Fruit fly (Drosophila melanogaster) whole organism, embryonic: ENCODE results near the gene CG7135.

Experiments
- Antp ChIP-seq: fragments of 200-800 bp; sonication (Bioruptor generic); optimal IDR thresholded peaks from 3 replicates; lab custom pipeline; 2016; ENCODE audit warnings: missing biosample characterization, missing genetic modification characterization
- CG10565 ChIP-seq: fragments of 200-800 bp; sonication (Bioruptor generic); optimal IDR thresholded peaks from 3 replicates; lab custom pipeline; 2016; ENCODE audit warnings: missing biosample characterization, mild to moderate bottlenecking, missing genetic modification characterization
- CG10979 ChIP-seq: fragments of 200-800 bp; sonication (Bioruptor generic); optimal IDR thresholded peaks from 2 replicates; lab custom pipeline; 2018; ENCODE audit warnings: missing biosample characterization, mild to moderate bottlenecking, missing genetic modification characterization, moderate library complexity
- CG11560 ChIP-seq: fragments of 200-800 bp; sonication (Bioruptor generic); IDR thresholded peaks from 3 replicates; pipeline ENCODE4 v1.3.6; 2022; ENCODE audit warnings: missing biosample characterization, missing genetic modification characterization
- CG13775 ChIP-seq: fragments of 200-800 bp; sonication (Bioruptor generic); optimal IDR thresholded peaks from 3 replicates; lab custom pipeline; 2017; ENCODE audit warnings: missing biosample characterization, mild to moderate bottlenecking, missing genetic modification characterization
- CG14441 ChIP-seq: fragments of 200-800 bp; sonication (Bioruptor generic); IDR thresholded peaks from 2 replicates; pipeline ENCODE4 v1.3.6; 2022; ENCODE audit warnings: missing biosample characterization, missing genetic modification characterization
- CG30403 ChIP-seq: fragments of 200-800 bp; sonication (Bioruptor generic); optimal IDR thresholded peaks from 3 replicates; lab custom pipeline; 2016; ENCODE audit warnings: missing biosample characterization, missing genetic modification characterization
- CG32767 ChIP-seq: fragments of 200-800 bp; sonication (Bioruptor generic); IDR thresholded peaks from 2 replicates; pipeline ENCODE4 v1.3.6; 2022; ENCODE audit warnings: missing biosample characterization, missing genetic modification characterization
- CG3995 ChIP-seq: fragments of 200-800 bp; sonication (Bioruptor generic); optimal IDR thresholded peaks from 3 replicates; lab custom pipeline; 2016; ENCODE audit warnings: missing biosample characterization, missing genetic modification characterization
- CG7357 ChIP-seq: fragments of 200-800 bp; sonication (Bioruptor generic); IDR thresholded peaks from 3 replicates; pipeline ENCODE4 v1.3.6; 2022; ENCODE audit warnings: missing biosample characterization, missing genetic modification characterization
- CG7745 ChIP-seq: fragments of 200-800 bp; sonication (Bioruptor generic); optimal IDR thresholded peaks from 2 replicates; lab custom pipeline; 2018; ENCODE audit warnings: missing biosample characterization, mild to moderate bottlenecking, missing genetic modification characterization, moderate library complexity
- CG8478 ChIP-seq: fragments of >200 bp; optimal IDR thresholded peaks from 2 replicates; lab custom pipeline; 2018
- CG9727 ChIP-seq: fragments of 200-800 bp; sonication (Bioruptor generic); optimal IDR thresholded peaks from 3 replicates; lab custom pipeline; 2017; ENCODE audit warnings: missing biosample characterization, mild to moderate bottlenecking, missing genetic modification characterization
- CG9876 ChIP-seq: fragments of 200-800 bp; sonication (Bioruptor generic); optimal IDR thresholded peaks from 2 replicates; lab custom pipeline; 2016; ENCODE audit warnings: missing biosample characterization, missing genetic modification characterization
- CHES-1-like ChIP-seq: fragments of 200-800 bp; sonication (Bioruptor generic); optimal IDR thresholded peaks from 2 replicates; lab custom pipeline; 2016; ENCODE audit warnings: missing biosample characterization, missing genetic modification characterization
- CkIIα-i1 ChIP-seq: fragments of 200-800 bp; sonication (Bioruptor generic); IDR thresholded peaks from 2 replicates; pipeline ENCODE4 v1.3.6; 2022; ENCODE audit warnings: missing biosample characterization, missing genetic modification characterization
- CrebB ChIP-seq: fragments of 200-800 bp; sonication (Bioruptor generic); optimal IDR thresholded peaks from 3 replicates; lab custom pipeline; 2018; ENCODE audit warnings: missing biosample characterization, mild to moderate bottlenecking, missing genetic modification characterization
- Dp ChIP-seq: fragments of 200-800 bp; sonication (Bioruptor generic); optimal IDR thresholded peaks from 2 replicates; lab custom pipeline; 2018; ENCODE audit warnings: missing biosample characterization, mild to moderate bottlenecking, missing genetic modification characterization, moderate library complexity
- Drgx ChIP-seq: fragments of 200-800 bp; sonication (Bioruptor generic); IDR thresholded peaks from 2 replicates; pipeline ENCODE4 v1.3.6; 2022; ENCODE audit warnings: missing biosample characterization, missing genetic modification characterization
- E2f2 ChIP-seq: fragments of 200-800 bp; sonication (Bioruptor generic); IDR thresholded peaks from 2 replicates; pipeline ENCODE4 v1.3.6; 2022; ENCODE audit warnings: missing biosample characterization, missing genetic modification characterization
- Hmr ChIP-seq: fragments of 200-800 bp; sonication (Bioruptor generic); optimal IDR thresholded peaks from 3 replicates; lab custom pipeline; 2017; ENCODE audit warnings: mild to moderate bottlenecking, missing biosample characterization, missing genetic modification reagents, missing genetic modification characterization
- Myb ChIP-seq: fragments of 200-800 bp; sonication (Bioruptor generic); optimal IDR thresholded peaks from 2 replicates; lab custom pipeline; 2016; ENCODE audit warnings: missing biosample characterization, missing genetic modification characterization
- Sox102F ChIP-seq: fragments of 200-800 bp; sonication (Bioruptor generic); optimal IDR thresholded peaks from 2 replicates; lab custom pipeline; 2018; ENCODE audit warnings: missing biosample characterization, mild to moderate bottlenecking, missing genetic modification characterization, moderate library complexity
- Taf1 ChIP-seq: fragments of 200-800 bp; sonication (Bioruptor generic); IDR thresholded peaks from 2 replicates; pipeline ENCODE4 v1.3.6; 2022; ENCODE audit warnings: missing biosample characterization, missing genetic modification characterization
- bigmax ChIP-seq: fragments of 200-800 bp; sonication (Bioruptor generic); optimal IDR thresholded peaks from 2 replicates; lab custom pipeline; 2018; ENCODE audit warnings: missing biosample characterization, mild to moderate bottlenecking, missing genetic modification characterization
- caup ChIP-seq: fragments of 200-800 bp; sonication (Bioruptor generic); optimal IDR thresholded peaks from 3 replicates; lab custom pipeline; 2017; ENCODE audit warnings: missing biosample characterization, mild to moderate bottlenecking, missing genetic modification characterization, moderate library complexity; ENCODE audit not compliant: severe bottlenecking
- cg ChIP-seq: fragments of 200-800 bp; sonication (Bioruptor generic); optimal IDR thresholded peaks from 3 replicates; lab custom pipeline; 2019; ENCODE audit warnings: missing biosample characterization, mild to moderate bottlenecking, missing genetic modification characterization, moderate library complexity
- chm ChIP-seq: fragments of 200-800 bp; sonication (Bioruptor generic); IDR thresholded peaks from 2 replicates; pipeline ENCODE4 v1.3.6; 2022; ENCODE audit warnings: missing biosample characterization, missing genetic modification characterization
- ci ChIP-seq: fragments of 200-800 bp; sonication (Bioruptor generic); IDR thresholded peaks from 3 replicates; pipeline ENCODE4 v1.3.6; 2022; ENCODE audit warnings: missing biosample characterization, missing genetic modification characterization
- fd102C ChIP-seq: fragments of 200-800 bp; sonication (Bioruptor generic); optimal IDR thresholded peaks from 2 replicates; lab custom pipeline; 2018; ENCODE audit warnings: missing biosample characterization, mild to moderate bottlenecking, missing genetic modification characterization, moderate library complexity
- fd64A ChIP-seq: fragments of 200-800 bp; sonication (Bioruptor generic); optimal IDR thresholded peaks from 3 replicates; lab custom pipeline; 2018; ENCODE audit warnings: missing biosample characterization, mild to moderate bottlenecking, missing genetic modification characterization
- ftz-f1 ChIP-seq: fragments of 200-800 bp; sonication (Bioruptor generic); optimal IDR thresholded peaks from 2 replicates; lab custom pipeline; 2016; ENCODE audit warnings: missing biosample characterization, missing genetic modification characterization
- grau ChIP-seq: fragments of 200-800 bp; optimal IDR thresholded peaks from 3 replicates; lab custom pipeline; 2019; ENCODE audit warnings: missing biosample characterization, mild to moderate bottlenecking, missing genetic modification characterization, moderate library complexity
- hkb ChIP-seq, 2 experiments: fragments of 200-800 bp in 1 of 2; fragments of >200 bp in 1 of 2; sonication (Bioruptor generic) in 1 of 2; IDR thresholded peaks in 1 of 2; optimal IDR thresholded peaks in 1 of 2; 2 replicates each; pipeline versions ENCODE4 v1.3.6 to Lab custom; 2017 to 2022; ENCODE audit warnings: missing biosample characterization in 1 of 2, missing genetic modification characterization in 1 of 2
- lab ChIP-seq: fragments of 200-800 bp; sonication (Bioruptor generic); optimal IDR thresholded peaks from 3 replicates; lab custom pipeline; 2017; ENCODE audit warnings: missing biosample characterization, missing genetic modification characterization, mild to moderate bottlenecking, moderate library complexity, missing genetic modification reagents
- luna ChIP-seq: fragments of 200-800 bp; sonication (Bioruptor generic); optimal IDR thresholded peaks from 2 replicates; lab custom pipeline; 2016; ENCODE audit warnings: missing biosample characterization, missing genetic modification characterization
- nom ChIP-seq: fragments of 200-800 bp; sonication (Bioruptor generic); optimal IDR thresholded peaks from 2 replicates; lab custom pipeline; 2017; ENCODE audit warnings: missing biosample characterization, missing genetic modification characterization, mild to moderate bottlenecking, moderate library complexity, missing genetic modification reagents
- pan ChIP-seq, 4 experiments: fragments of >200 bp in 3 of 4; fragments of 200-800 bp in 1 of 4; sonication (Bioruptor generic) in 1 of 4; optimal IDR thresholded peaks in 3 of 4; IDR thresholded peaks in 1 of 4; 2 replicates each; pipeline versions ENCODE4 v1.3.6 to Lab custom; 2017 to 2022; ENCODE audit warnings: missing biosample characterization in 2 of 4, missing genetic modification characterization in 2 of 4, mixed read lengths in 1 of 4
- scrt ChIP-seq: fragments of 200-800 bp; sonication (Bioruptor generic); optimal IDR thresholded peaks from 2 replicates; lab custom pipeline; 2018; ENCODE audit warnings: missing biosample characterization, mild to moderate bottlenecking, missing genetic modification characterization, moderate library complexity
- sens ChIP-seq: fragments of 200-800 bp; sonication (Bioruptor generic); peaks from one replicate; lab custom pipeline; 2016; ENCODE audit warnings: missing biosample characterization, missing genetic modification characterization
- sim ChIP-seq: fragments of 200-800 bp; sonication (Bioruptor generic); IDR thresholded peaks from 2 replicates; pipeline ENCODE4 v1.3.6; 2022; ENCODE audit warnings: missing biosample characterization, missing genetic modification characterization
- slbo ChIP-seq: fragments of 200-800 bp; sonication (Bioruptor generic); IDR thresholded peaks from 2 replicates; pipeline ENCODE4 v1.3.6; 2022; ENCODE audit warnings: missing biosample characterization, missing genetic modification characterization
- so ChIP-seq: fragments of 200-800 bp; sonication (Bioruptor generic); IDR thresholded peaks from 3 replicates; pipeline ENCODE4 v1.3.6; 2022; ENCODE audit warnings: missing biosample characterization, missing genetic modification characterization
- ssp ChIP-seq: fragments of 200-800 bp; sonication (Bioruptor generic); IDR thresholded peaks from 2 replicates; pipeline ENCODE4 v1.3.6; 2022; ENCODE audit warnings: missing biosample characterization, missing genetic modification characterization
- tll ChIP-seq, 2 experiments: fragments of 200-800 bp in 1 of 2; fragments of >200 bp in 1 of 2; sonication (Bioruptor generic) in 1 of 2; optimal IDR thresholded peaks; 2 replicates each; lab custom pipeline; 2017 to 2019; ENCODE audit warnings: missing biosample characterization in 2 of 2, missing genetic modification characterization in 2 of 2, mild to moderate bottlenecking in 1 of 2, moderate library complexity in 1 of 2
- trh ChIP-seq: fragments of 200-800 bp; sonication (Bioruptor generic); optimal IDR thresholded peaks from 2 replicates; lab custom pipeline; 2016; ENCODE audit warnings: missing biosample characterization, missing genetic modification characterization
- ttk ChIP-seq: fragments of 200-800 bp; sonication (Bioruptor generic); IDR thresholded peaks from 2 replicates; pipeline ENCODE4 v2.1.2; 2022; ENCODE audit warnings: missing biosample characterization, missing genetic modification characterization
- unc-4 ChIP-seq: fragments of 200-800 bp; sonication (Bioruptor generic); IDR thresholded peaks from 2 replicates; pipeline ENCODE4 v1.3.6; 2022; ENCODE audit warnings: missing biosample characterization, missing genetic modification characterization; ENCODE audit not compliant: partially characterized antibody

Gene CG7135

dm6 chrX:18130168-18130567, 26.7 kb downstream of the CG7135 start, which contains the start of gene CG43133:
Gene CG43133, minus strand, starts transcription at chrX:18130178.
- TF ChIP-seq ssp (GFP tag; lab: Robert Waterston, UW) (no peak), fd64A (no peak), bigmax (GFP tag; lab: Kevin White, UChicago) (no peak), Hmr (GFP tag; lab: Kevin White, UChicago) (no peak), CG10979 (tag; lab: Kevin White, UChicago) (no peak), tll (GFP tag; optimal IDR thresholded peaks at IDR 0.05; lab: Kevin White, UChicago) (no peak), caup (GFP tag; lab: Kevin White, UChicago) (no peak), E2f2 (GFP tag; lab: Robert Waterston, UW) (no peak), lab (GFP tag; lab: Kevin White, UChicago) (no peak), ftz-f1 (no peak), CG8478 (lab: Kevin White, UChicago) (no peak), Taf1 (no peak)
- TF ChIP-seq, all 482 proteins: peak for 0

dm6 chrX:18136059-18136458, 32.6 kb downstream of the CG7135 start:
- TF ChIP-seq CG11560 (peak; percentile 30; the same call in 1 of the 3 replicates), nom (GFP tag; lab: Kevin White, UChicago) (no peak), chm (GFP tag; lab: Robert Waterston, UW) (no peak), CG30403 (GFP tag; lab: Kevin White, UChicago) (no peak), CG10565 (GFP tag; lab: Kevin White, UChicago) (no peak), Sox102F (GFP tag; lab: Kevin White, UChicago) (peak; percentile 26), CG9876 (GFP tag; lab: Kevin White, UChicago) (no peak), grau (peak; percentile 74), so (GFP tag; lab: Robert Waterston, UW) (0 out of 3 replicates have a peak, but pooled peaks have one; percentile 12), CrebB (tag; lab: Kevin White, UChicago) (no peak), Dp (GFP tag; lab: Kevin White, UChicago) (no peak), CkIIα-i1 (GFP tag; lab: Robert Waterston, UW) (no peak), Antp (GFP tag; lab: Kevin White, UChicago) (no peak), ci (GFP tag; lab: Robert Waterston, UW) (0 out of 3 replicates have a peak, but pooled peaks have one; percentile 46), CG32767 (GFP tag; lab: Robert Waterston, UW) (0 out of 2 replicates have a peak, but pooled peaks have one; percentile 21), CG14441 (GFP tag; lab: Robert Waterston, UW) (peak; percentile 37; the same call in 1 of the 2 replicates), fd102C (GFP tag; lab: Kevin White, UChicago) (no peak), CG7357 (0 out of 3 replicates have a peak, but pooled peaks have one; percentile 19), CG10979 (tag; lab: Kevin White, UChicago) (no peak), CHES-1-like (no peak), Drgx (GFP tag; lab: Robert Waterston, UW) (peak; percentile 64), CG3995 (GFP tag; lab: Kevin White, UChicago) (no peak), slbo (GFP tag; lab: Robert Waterston, UW) (peak; percentile 34), Myb (GFP tag; lab: Kevin White, UChicago) (peak; percentile 7), luna (no peak), cg (no peak), scrt (GFP tag; lab: Kevin White, UChicago) (no peak), pan (optimal IDR thresholded peaks at IDR 0.05; lab: Kevin White, UChicago) (no peak), pan (GFP tag; optimal IDR thresholded peaks at IDR 0.05 in 1 of 2, IDR thresholded peaks at IDR 0.05 in 1 of 2) (peak in 1 of 2 experiments; percentile 63), unc-4 (GFP tag; lab: Robert Waterston, UW) (no peak), ttk (GFP tag; lab: Robert Waterston, UW) (no peak), CG7745 (no peak), CG13775 (GFP tag; lab: Kevin White, UChicago) (no peak), sim (GFP tag; lab: Robert Waterston, UW) (no peak), trh (GFP tag; lab: Kevin White, UChicago) (no peak), Taf1 (0 out of 2 replicates have a peak, but pooled peaks have one; percentile 32), hkb (optimal IDR thresholded peaks at IDR 0.05; lab: Kevin White, UChicago) (no peak), hkb (GFP tag; IDR thresholded peaks at IDR 0.05; lab: Robert Waterston, UW) (peak; percentile 53), CG9727 (GFP tag; lab: Kevin White, UChicago) (no peak), sens (GFP tag; lab: Kevin White, UChicago) (peak; percentile 37)
